Fruit fly (Drosophila melanogaster): ENCODE results near the gene Cyp313a5.

DNA sequence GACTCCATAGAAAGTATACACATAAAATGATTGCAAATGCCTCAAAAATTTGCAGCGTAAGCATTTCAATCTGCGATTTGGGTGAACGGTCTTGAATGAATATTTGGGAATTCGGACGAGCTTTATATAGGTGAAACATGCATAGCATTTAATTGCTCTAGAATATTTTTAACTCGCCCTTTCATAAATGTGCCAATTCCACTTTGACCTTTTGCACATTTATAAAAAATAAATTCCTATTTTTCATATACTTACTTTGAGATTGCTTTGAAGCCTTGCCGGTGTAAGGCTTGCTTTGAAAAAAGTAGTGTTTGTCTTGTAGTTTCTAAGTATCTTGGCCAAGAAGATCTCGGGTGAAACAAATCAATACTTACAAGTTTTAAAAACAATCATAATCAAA lies at the start of gene Cyp313a5:
- TF ChIP-seq achi (GFP tag; optimal IDR thresholded peaks at IDR 0.05) (no peak), CG15336 (GFP tag; IDR thresholded peaks at IDR 0.05) (no peak), CG8319 (GFP tag; optimal IDR thresholded peaks at IDR 0.05) (no peak), CG31627 (GFP tag; optimal IDR thresholded peaks at IDR 0.05) (no peak), Sox14 (GFP tag; optimal IDR thresholded peaks at IDR 0.05) (no peak), svp (GFP tag) (no peak), CG7368 (GFP tag; optimal IDR thresholded peaks at IDR 0.05) (no peak), CG9139 (GFP tag; optimal IDR thresholded peaks at IDR 0.05) (no peak), eg (GFP tag; IDR thresholded peaks at IDR 0.05) (no peak)
